Fruit fly (Drosophila melanogaster) whole organism, prepupa: ENCODE data around the gene RhoGAP19D.

Experiments used
- Blimp-1 ChIP-seq: fragments of 200-800 bp; sonication (Bioruptor generic); optimal IDR thresholded peaks from 3 replicates; lab custom pipeline; 2017; ENCODE audit warnings: missing biosample characterization, missing genetic modification characterization, mild to moderate bottlenecking, moderate library complexity, missing genetic modification reagents
- CG11294 ChIP-seq: fragments of 200-800 bp; sonication (Bioruptor generic); IDR thresholded peaks from 2 replicates; pipeline ENCODE4 v1.3.6; 2022; ENCODE audit warnings: missing biosample characterization, missing genetic modification characterization
- CG11762 ChIP-seq: fragments of 200-800 bp; sonication (Bioruptor generic); optimal IDR thresholded peaks from 3 replicates; lab custom pipeline; 2016; ENCODE audit warnings: missing biosample characterization, missing genetic modification characterization; ENCODE audit not compliant: insufficient read depth
- CG15336 ChIP-seq: fragments of 200-800 bp; sonication (Bioruptor generic); IDR thresholded peaks from 2 replicates; pipeline ENCODE4 v1.3.6; 2022; ENCODE audit warnings: missing biosample characterization, missing genetic modification characterization
- CG1621 ChIP-seq: fragments of 200-800 bp; sonication (Bioruptor generic); optimal IDR thresholded peaks from 3 replicates; lab custom pipeline; 2018; ENCODE audit warnings: missing biosample characterization, mild to moderate bottlenecking, missing genetic modification characterization
- CG16779 ChIP-seq: fragments of 200-800 bp; sonication (Bioruptor generic); optimal IDR thresholded peaks from 3 replicates; lab custom pipeline; 2017; ENCODE audit warnings: missing biosample characterization, mild to moderate bottlenecking, missing genetic modification characterization
- CG3032 ChIP-seq: fragments of 200-800 bp; optimal IDR thresholded peaks from 2 replicates; lab custom pipeline; 2019; ENCODE audit warnings: missing biosample characterization, mild to moderate bottlenecking, missing genetic modification characterization, moderate library complexity
- CG3919 ChIP-seq: fragments of 200-800 bp; sonication (Bioruptor generic); optimal IDR thresholded peaks from 3 replicates; lab custom pipeline; 2016; ENCODE audit warnings: missing biosample characterization, missing genetic modification characterization
- CG6792 ChIP-seq: fragments of 200-800 bp; sonication (Bioruptor generic); optimal IDR thresholded peaks from 3 replicates; lab custom pipeline; 2016; ENCODE audit warnings: missing biosample characterization, missing genetic modification characterization
- CG6808 ChIP-seq: fragments of 200-800 bp; sonication (Bioruptor generic); optimal IDR thresholded peaks from 3 replicates; lab custom pipeline; 2017; ENCODE audit warnings: missing biosample characterization, missing genetic modification characterization, mild to moderate bottlenecking, moderate library complexity, missing genetic modification reagents
- CG8632 ChIP-seq: fragments of 200-800 bp; sonication (Bioruptor generic); optimal IDR thresholded peaks from 3 replicates; lab custom pipeline; 2016; ENCODE audit warnings: missing biosample characterization, missing genetic modification characterization
- CG9139 ChIP-seq: fragments of 200-800 bp; sonication (Bioruptor generic); optimal IDR thresholded peaks from 3 replicates; lab custom pipeline; 2017; ENCODE audit warnings: missing biosample characterization, mild to moderate bottlenecking, missing genetic modification characterization
- Eip75B ChIP-seq: fragments of 200-800 bp; sonication (Bioruptor generic); optimal IDR thresholded peaks from 3 replicates; lab custom pipeline; 2016; ENCODE audit warnings: missing biosample characterization, missing genetic modification characterization
- Eip78C ChIP-seq: fragments of 200-800 bp; sonication (Bioruptor generic); peaks from one replicate; lab custom pipeline; 2016; ENCODE audit warnings: missing biosample characterization, missing genetic modification characterization
- Eip93F ChIP-seq: fragments of 200-800 bp; sonication (Bioruptor generic); optimal IDR thresholded peaks from 2 replicates; lab custom pipeline; 2016; ENCODE audit warnings: missing biosample characterization, mild to moderate bottlenecking, missing genetic modification characterization
- Gug ChIP-seq: fragments of 200-800 bp; sonication (Bioruptor generic); IDR thresholded peaks from 2 replicates; pipeline ENCODE4 v1.3.6; 2022; ENCODE audit warnings: missing biosample characterization, missing genetic modification characterization
- Hr38 ChIP-seq: sonication (Bioruptor generic); optimal IDR thresholded peaks from 2 replicates; lab custom pipeline; 2016; ENCODE audit warnings: missing biosample characterization, missing genetic modification characterization
- Hr4 ChIP-seq: fragments of 200-800 bp; sonication (Bioruptor generic); optimal IDR thresholded peaks from 3 replicates; lab custom pipeline; 2016; ENCODE audit warnings: missing biosample characterization, missing genetic modification characterization
- Lpt ChIP-seq: fragments of 200-800 bp; sonication (Bioruptor generic); optimal IDR thresholded peaks from 3 replicates; lab custom pipeline; 2016; ENCODE audit warnings: missing biosample characterization, missing genetic modification characterization
- OdsH ChIP-seq: fragments of 200-800 bp; sonication (Bioruptor generic); optimal IDR thresholded peaks from 3 replicates; lab custom pipeline; 2016; ENCODE audit warnings: missing biosample characterization, missing genetic modification characterization
- Sox102F ChIP-seq: fragments of 200-800 bp; sonication (Bioruptor generic); optimal IDR thresholded peaks from 2 replicates; lab custom pipeline; 2016; ENCODE audit warnings: missing biosample characterization, mild to moderate bottlenecking, missing genetic modification characterization
- Sox14 ChIP-seq: fragments of 200-800 bp; sonication (Bioruptor generic); optimal IDR thresholded peaks from 3 replicates; lab custom pipeline; 2016; ENCODE audit warnings: missing biosample characterization, missing genetic modification characterization
- Sox15 ChIP-seq: fragments of 200-800 bp; sonication (Bioruptor generic); optimal IDR thresholded peaks from 3 replicates; lab custom pipeline; 2016; ENCODE audit warnings: missing biosample characterization, missing genetic modification characterization
- acj6 ChIP-seq: fragments of 200-800 bp; sonication (Bioruptor generic); optimal IDR thresholded peaks from 3 replicates; lab custom pipeline; 2016; ENCODE audit warnings: missing biosample characterization, missing genetic modification characterization
- cyc ChIP-seq: fragments of 200-800 bp; sonication (Bioruptor generic); optimal IDR thresholded peaks from 3 replicates; lab custom pipeline; 2016; ENCODE audit warnings: missing biosample characterization, missing genetic modification characterization
- lz ChIP-seq: fragments of 200-800 bp; sonication (Bioruptor generic); optimal IDR thresholded peaks from 3 replicates; lab custom pipeline; 2016; ENCODE audit warnings: missing biosample characterization, missing genetic modification characterization
- net ChIP-seq: fragments of 200-800 bp; sonication (Bioruptor generic); optimal IDR thresholded peaks from 3 replicates; lab custom pipeline; 2016; ENCODE audit warnings: missing biosample characterization, missing genetic modification characterization
- spab ChIP-seq: fragments of 200-800 bp; sonication (Bioruptor generic); optimal IDR thresholded peaks from 2 replicates; lab custom pipeline; 2017; ENCODE audit warnings: missing biosample characterization, mild to moderate bottlenecking, missing genetic modification characterization, missing genetic modification reagents
- svp ChIP-seq: fragments of 200-800 bp; sonication (Bioruptor generic); peaks from one replicate; lab custom pipeline; 2016; ENCODE audit warnings: missing biosample characterization, missing genetic modification characterization
- vri ChIP-seq: fragments of 200-800 bp; sonication (Bioruptor generic); optimal IDR thresholded peaks from 3 replicates; lab custom pipeline; 2016; ENCODE audit warnings: missing biosample characterization, mild to moderate bottlenecking, missing genetic modification characterization

Gene RhoGAP19D

DNA sequence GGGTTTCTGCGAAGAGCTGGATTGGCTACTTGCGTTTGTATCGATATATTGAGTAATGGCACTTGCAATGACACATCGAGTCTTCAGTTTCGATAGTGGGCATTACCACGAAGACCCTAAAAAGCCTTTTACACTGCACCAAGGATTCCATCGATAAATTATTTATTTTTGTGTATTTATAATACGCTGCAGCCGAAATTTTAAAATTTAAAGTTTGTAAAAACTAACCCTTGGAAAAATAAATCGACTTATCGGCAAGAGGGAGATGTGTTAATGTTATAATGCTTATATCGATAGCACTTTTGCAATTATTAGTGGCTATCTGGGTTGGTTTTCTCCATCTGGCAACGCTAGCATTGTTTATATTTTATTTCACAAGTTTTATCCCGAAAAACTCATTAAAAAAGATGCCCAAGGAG lies 86.7 kb downstream of the RhoGAP19D start, which contains the start of the genes Pp4-19C and cactin (continued):
- TF ChIP-seq Lpt (GFP tag; lab: Kevin White, UChicago) = no peak
- no peak for TF ChIP-seq CG1621 (tag; lab: Kevin White, UChicago)
- peak; percentile 19 for TF ChIP-seq acj6 (GFP tag; lab: Kevin White, UChicago)
- no peak for TF ChIP-seq Eip75B (GFP tag; lab: Kevin White, UChicago)
- TF ChIP-seq Hr38 (GFP tag; lab: Kevin White, UChicago) = no peak
- TF ChIP-seq Gug = no peak
- TF ChIP-seq vri (GFP tag; lab: Kevin White, UChicago) = no peak
- peak; percentile 53 for TF ChIP-seq Sox14 (GFP tag; lab: Kevin White, UChicago)
- no peak for TF ChIP-seq CG6792 (GFP tag; lab: Kevin White, UChicago)
- TF ChIP-seq OdsH (GFP tag; lab: Kevin White, UChicago) = no peak
- TF ChIP-seq CG15336 (GFP tag; lab: Robert Waterston, UW) = no peak
- no peak for TF ChIP-seq CG9139
- no peak for TF ChIP-seq CG11762
- TF ChIP-seq Hr4 (GFP tag; lab: Kevin White, UChicago) = no peak
- TF ChIP-seq Sox15 (GFP tag; lab: Kevin White, UChicago) = no peak
- TF ChIP-seq CG3032 (tag; lab: Kevin White, UChicago) = peak; percentile 19
- TF ChIP-seq CG16779 (tag; lab: Kevin White, UChicago) = no peak
- peak; percentile 20 for TF ChIP-seq lz (GFP tag; lab: Kevin White, UChicago)
- no peak for TF ChIP-seq spab
- no peak for TF ChIP-seq Sox102F (GFP tag; lab: Kevin White, UChicago)
- TF ChIP-seq CG6808 (GFP tag; lab: Kevin White, UChicago) = no peak
- no peak for TF ChIP-seq CG8632 (GFP tag; lab: Kevin White, UChicago)
- TF ChIP-seq net (GFP tag; lab: Kevin White, UChicago) = no peak
- no peak for TF ChIP-seq Blimp-1 (GFP tag; lab: Kevin White, UChicago)
- no peak for TF ChIP-seq svp (GFP tag; lab: Kevin White, UChicago)
- TF ChIP-seq cyc = peak; percentile 25
- TF ChIP-seq CG3919 (GFP tag; lab: Kevin White, UChicago) = no peak
- TF ChIP-seq CG11294 (GFP tag; lab: Robert Waterston, UW) = no peak

DNA sequence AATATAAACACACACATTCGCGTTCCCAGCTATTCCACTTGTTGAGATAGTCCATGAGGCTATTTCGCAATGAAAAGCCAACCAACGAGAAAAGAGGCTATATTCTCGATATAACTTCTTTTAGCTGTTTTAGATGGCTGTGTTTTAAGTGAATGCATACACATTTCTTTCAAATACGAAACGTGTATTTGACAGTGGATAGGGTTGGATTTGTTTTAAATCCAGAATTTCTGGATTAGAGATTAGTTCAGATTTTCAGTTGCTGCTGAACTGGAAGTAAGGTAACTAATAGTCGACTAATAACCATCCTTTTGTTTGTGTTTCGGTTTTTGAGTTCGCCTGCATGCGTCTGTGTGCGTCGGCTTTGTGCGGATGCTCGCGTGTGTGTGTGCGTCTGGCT lies 87.3 kb downstream of the RhoGAP19D start:
- TF ChIP-seq Eip78C (GFP tag; lab: Kevin White, UChicago) (peak; percentile 69), Eip93F (GFP tag; lab: Kevin White, UChicago) (no peak), CG3919 (GFP tag; lab: Kevin White, UChicago) (no peak), CG15336 (GFP tag; lab: Robert Waterston, UW) (0 out of 2 replicates have a peak, but pooled peaks have one; percentile 8)
